Fruit fly (Drosophila melanogaster) whole organism, embryonic: Measurements from ENCODE around the gene CG13247.
A peak's percentile ranks its signal among the peaks of the same experiment; 100 is the strongest.

Experiments
- Abd-B ChIP-seq: fragments of 200-800 bp; sonication (Bioruptor generic); optimal IDR thresholded peaks from 2 replicates; lab custom pipeline; 2018; ENCODE audit warnings: missing biosample characterization, mild to moderate bottlenecking, missing genetic modification characterization, moderate library complexity
- Aef1 ChIP-seq: fragments of 200-800 bp; sonication (Bioruptor generic); IDR thresholded peaks from 3 replicates; pipeline ENCODE4 v1.3.6; 2022; ENCODE audit warnings: missing biosample characterization, missing genetic modification characterization
- Asciz ChIP-seq: fragments of 200-800 bp; sonication (Bioruptor generic); optimal IDR thresholded peaks from 2 replicates; lab custom pipeline; 2017; ENCODE audit warnings: missing biosample characterization, mild to moderate bottlenecking, missing genetic modification characterization, missing genetic modification reagents
- Awh ChIP-seq: fragments of 200-800 bp; sonication (Bioruptor generic); IDR thresholded peaks from 2 replicates; pipeline ENCODE4, ENCODE4 v1.3.6; 2022; ENCODE audit warnings: missing biosample characterization, missing genetic modification characterization
- Bgb ChIP-seq: fragments of 200-800 bp; sonication (Bioruptor generic); IDR thresholded peaks from 2 replicates; pipeline ENCODE4 v1.3.6; 2022; ENCODE audit warnings: missing biosample characterization, missing genetic modification characterization; ENCODE audit not compliant: partially characterized antibody
- CG10543 ChIP-seq: fragments of 200-800 bp; sonication (Bioruptor generic); optimal IDR thresholded peaks from 3 replicates; lab custom pipeline; 2017; ENCODE audit warnings: missing biosample characterization, mild to moderate bottlenecking, missing genetic modification characterization, moderate library complexity
- CG10979 ChIP-seq: fragments of 200-800 bp; sonication (Bioruptor generic); optimal IDR thresholded peaks from 2 replicates; lab custom pipeline; 2018; ENCODE audit warnings: missing biosample characterization, mild to moderate bottlenecking, missing genetic modification characterization, moderate library complexity
- CG11085 ChIP-seq: fragments of 200-800 bp; sonication (Bioruptor generic); IDR thresholded peaks from 2 replicates; pipeline ENCODE4 v1.3.6; 2022; ENCODE audit warnings: missing biosample characterization, missing genetic modification characterization
- CG12391 ChIP-seq: fragments of 200-800 bp; sonication (Bioruptor generic); optimal IDR thresholded peaks from 3 replicates; lab custom pipeline; 2018; ENCODE audit warnings: missing biosample characterization, mild to moderate bottlenecking, missing genetic modification characterization, moderate library complexity
- CG12942 ChIP-seq: fragments of 200-800 bp; sonication (Bioruptor generic); optimal IDR thresholded peaks from 3 replicates; lab custom pipeline; 2016; ENCODE audit warnings: missing biosample characterization, missing genetic modification characterization
- CG13287 ChIP-seq: fragments of 200-800 bp; sonication (Bioruptor generic); IDR thresholded peaks from 2 replicates; pipeline ENCODE4 v1.3.6; 2022; ENCODE audit warnings: missing biosample characterization, missing genetic modification characterization; ENCODE audit not compliant: partially characterized antibody
- CG14710 ChIP-seq: fragments of 200-800 bp; sonication (Bioruptor generic); optimal IDR thresholded peaks from 3 replicates; lab custom pipeline; 2019; ENCODE audit warnings: missing biosample characterization, mild to moderate bottlenecking, missing genetic modification characterization, moderate library complexity
- CG17328 ChIP-seq: fragments of 200-800 bp; sonication (Bioruptor generic); IDR thresholded peaks from 2 replicates; pipeline ENCODE4 v1.3.6; 2022; ENCODE audit warnings: missing biosample characterization, missing genetic modification characterization
- CG1792 ChIP-seq: fragments of 200-800 bp; sonication (Bioruptor generic); optimal IDR thresholded peaks from 2 replicates; lab custom pipeline; 2016; ENCODE audit warnings: missing biosample characterization, missing genetic modification characterization
- CG18476 ChIP-seq: fragments of 200-800 bp; sonication (Bioruptor generic); optimal IDR thresholded peaks from 2 replicates; lab custom pipeline; 2016; ENCODE audit warnings: missing biosample characterization, mild to moderate bottlenecking, missing genetic modification characterization
- CG2202 ChIP-seq: fragments of 200-800 bp; sonication (Bioruptor generic); optimal IDR thresholded peaks from 2 replicates; lab custom pipeline; 2018; ENCODE audit warnings: missing biosample characterization, mild to moderate bottlenecking, missing genetic modification characterization
- CG2889 ChIP-seq: fragments of 200-800 bp; sonication (Bioruptor generic); IDR thresholded peaks from 3 replicates; pipeline ENCODE4 v1.3.6; 2022; ENCODE audit warnings: missing biosample characterization, missing genetic modification characterization
- CG30403 ChIP-seq: fragments of 200-800 bp; sonication (Bioruptor generic); optimal IDR thresholded peaks from 3 replicates; lab custom pipeline; 2016; ENCODE audit warnings: missing biosample characterization, missing genetic modification characterization
- CG31224 ChIP-seq: fragments of 200-800 bp; sonication (Bioruptor generic); IDR thresholded peaks from 2 replicates; pipeline ENCODE4 v1.3.6; 2022; ENCODE audit warnings: missing biosample characterization, missing genetic modification characterization
- CG3281 ChIP-seq: fragments of 200-800 bp; sonication (Bioruptor generic); optimal IDR thresholded peaks from 3 replicates; lab custom pipeline; 2017; ENCODE audit warnings: missing biosample characterization, mild to moderate bottlenecking, missing genetic modification characterization
- CG3847 ChIP-seq: fragments of 200-800 bp; sonication (Bioruptor generic); IDR thresholded peaks from 2 replicates; pipeline ENCODE4 v1.3.6; 2022; ENCODE audit warnings: missing biosample characterization, missing genetic modification characterization
- CG43689 ChIP-seq: fragments of 200-800 bp; sonication (Bioruptor generic); IDR thresholded peaks from 2 replicates; pipeline ENCODE4 v1.3.6; 2022; ENCODE audit warnings: missing biosample characterization, missing genetic modification characterization
- CG4404 ChIP-seq: fragments of 200-800 bp; sonication (Bioruptor generic); IDR thresholded peaks from 2 replicates; pipeline ENCODE4 v1.3.6; 2022; ENCODE audit warnings: missing biosample characterization, missing genetic modification characterization
- CG6254 ChIP-seq: fragments of 200-800 bp; sonication (Bioruptor generic); optimal IDR thresholded peaks from 3 replicates; lab custom pipeline; 2017; ENCODE audit warnings: mild to moderate bottlenecking, missing biosample characterization, missing genetic modification reagents, missing genetic modification characterization
- CG9817 ChIP-seq: fragments of 200-800 bp; sonication (Bioruptor generic); optimal IDR thresholded peaks from 2 replicates; lab custom pipeline; 2018; ENCODE audit warnings: missing biosample characterization, mild to moderate bottlenecking, missing genetic modification characterization, moderate library complexity
- CTCF ChIP-seq: fragments of 200-800 bp; sonication (Bioruptor generic); optimal IDR thresholded peaks from 2 replicates; lab custom pipeline; 2017; ENCODE audit warnings: missing biosample characterization, mild to moderate bottlenecking, missing genetic modification characterization, moderate library complexity
- Dad ChIP-seq: fragments of 200-800 bp; sonication (Bioruptor generic); optimal IDR thresholded peaks from 3 replicates; lab custom pipeline; 2016; ENCODE audit warnings: missing biosample characterization, missing genetic modification characterization
- Fer2 ChIP-seq: fragments of 200-800 bp; sonication (Bioruptor generic); optimal IDR thresholded peaks from 2 replicates; lab custom pipeline; 2018; ENCODE audit warnings: missing biosample characterization, mild to moderate bottlenecking, missing genetic modification characterization, moderate library complexity
- MBD-R2 ChIP-seq: fragments of 200-800 bp; sonication (Bioruptor generic); IDR thresholded peaks from 2 replicates; pipeline ENCODE4 v1.3.6; 2022; ENCODE audit warnings: missing biosample characterization, missing genetic modification characterization
- Med ChIP-seq: fragments of 200-800 bp; sonication (Bioruptor generic); peaks from one replicate; lab custom pipeline; 2016; ENCODE audit warnings: missing biosample characterization, missing genetic modification characterization, mild to moderate bottlenecking, inconsistent platforms, moderate library complexity
- NfI ChIP-seq: fragments of 200-800 bp; sonication (Bioruptor generic); optimal IDR thresholded peaks from 3 replicates; lab custom pipeline; 2018; ENCODE audit warnings: missing biosample characterization, mild to moderate bottlenecking, missing genetic modification characterization, moderate library complexity
- Optix ChIP-seq: fragments of 200-800 bp; sonication (Bioruptor generic); IDR thresholded peaks from 3 replicates; pipeline ENCODE4 v1.3.6; 2022; ENCODE audit warnings: missing biosample characterization, missing genetic modification characterization
- abd-A ChIP-seq: fragments of 200-800 bp; sonication (Bioruptor generic); optimal IDR thresholded peaks from 3 replicates; lab custom pipeline; 2019; ENCODE audit warnings: missing biosample characterization, mild to moderate bottlenecking, missing genetic modification characterization, moderate library complexity
- chinmo ChIP-seq: fragments of 200-800 bp; sonication (Bioruptor generic); IDR thresholded peaks from 4 replicates; pipeline ENCODE4 v1.3.6; 2022; ENCODE audit warnings: missing biosample characterization, missing genetic modification characterization; ENCODE audit not compliant: partially characterized antibody
- dimm ChIP-seq: fragments of 200-800 bp; sonication (Bioruptor generic); IDR thresholded peaks from 2 replicates; pipeline ENCODE4 v1.3.6; 2022; ENCODE audit warnings: missing biosample characterization, missing genetic modification characterization
- dmrt11E ChIP-seq: fragments of 200-800 bp; sonication (Bioruptor generic); optimal IDR thresholded peaks from 3 replicates; lab custom pipeline; 2018; ENCODE audit warnings: missing biosample characterization, mild to moderate bottlenecking, missing genetic modification characterization, moderate library complexity
- dmrt99B ChIP-seq: fragments of 200-800 bp; sonication (Bioruptor generic); optimal IDR thresholded peaks from 2 replicates; lab custom pipeline; 2018; ENCODE audit warnings: missing biosample characterization, mild to moderate bottlenecking, missing genetic modification characterization, moderate library complexity
- en ChIP-seq: fragments of 200-800 bp; sonication (Bioruptor generic); optimal IDR thresholded peaks from 2 replicates; lab custom pipeline; 2016; ENCODE audit warnings: missing biosample characterization, missing genetic modification characterization
- eve ChIP-seq, 2 experiments: fragments of >200 bp; optimal IDR thresholded peaks; 2 replicates each; lab custom pipeline; 2017; ENCODE audit warnings: missing biosample characterization in 2 of 2, missing genetic modification characterization in 2 of 2
- eyg ChIP-seq: fragments of 200-800 bp; sonication (Bioruptor generic); optimal IDR thresholded peaks from 3 replicates; lab custom pipeline; 2016; ENCODE audit warnings: missing biosample characterization, missing genetic modification characterization
- fd3F ChIP-seq: fragments of 200-800 bp; sonication (Bioruptor generic); optimal IDR thresholded peaks from 2 replicates; lab custom pipeline; 2018; ENCODE audit warnings: missing biosample characterization, mild to moderate bottlenecking, missing genetic modification characterization, moderate library complexity
- gsb ChIP-seq: fragments of 200-800 bp; sonication (Bioruptor generic); IDR thresholded peaks from 2 replicates; pipeline ENCODE4 v1.3.6; 2022; ENCODE audit warnings: missing biosample characterization, missing genetic modification characterization
- hbn ChIP-seq: fragments of 200-800 bp; sonication (Bioruptor generic); IDR thresholded peaks from 2 replicates; pipeline ENCODE4 v1.3.6; 2022; ENCODE audit warnings: missing biosample characterization, missing genetic modification characterization; ENCODE audit not compliant: partially characterized antibody
- oc ChIP-seq: fragments of 200-800 bp; sonication (Bioruptor generic); optimal IDR thresholded peaks from 2 replicates; lab custom pipeline; 2018; ENCODE audit warnings: missing biosample characterization, mild to moderate bottlenecking, missing genetic modification characterization, moderate library complexity
- psq ChIP-seq: fragments of 200-800 bp; sonication (Bioruptor generic); optimal IDR thresholded peaks from 2 replicates; lab custom pipeline; 2017; ENCODE audit warnings: missing biosample characterization, missing genetic modification characterization
- pzg ChIP-seq: fragments of 200-800 bp; sonication (Bioruptor generic); optimal IDR thresholded peaks from 3 replicates; lab custom pipeline; 2018; ENCODE audit warnings: missing biosample characterization, mild to moderate bottlenecking, missing genetic modification characterization, moderate library complexity
- sim ChIP-seq: fragments of 200-800 bp; sonication (Bioruptor generic); IDR thresholded peaks from 2 replicates; pipeline ENCODE4 v1.3.6; 2022; ENCODE audit warnings: missing biosample characterization, missing genetic modification characterization
- sr ChIP-seq: fragments of 200-800 bp; sonication (Bioruptor generic); IDR thresholded peaks from 3 replicates; pipeline ENCODE4 v1.3.6; 2022; ENCODE audit warnings: missing biosample characterization, missing genetic modification characterization
- sug ChIP-seq: fragments of 200-800 bp; optimal IDR thresholded peaks from 2 replicates; lab custom pipeline; 2019; ENCODE audit warnings: missing biosample characterization, mild to moderate bottlenecking, missing genetic modification characterization, moderate library complexity
- z ChIP-seq: fragments of 200-800 bp; sonication (Bioruptor generic); IDR thresholded peaks from 3 replicates; pipeline ENCODE4 v1.3.6; 2022; ENCODE audit warnings: missing biosample characterization, missing genetic modification characterization
- zen ChIP-seq: fragments of 200-800 bp; sonication (Bioruptor generic); optimal IDR thresholded peaks from 3 replicates; lab custom pipeline; 2018; ENCODE audit warnings: missing biosample characterization, mild to moderate bottlenecking, missing genetic modification characterization, moderate library complexity
- zfh1 ChIP-seq: fragments of 200-800 bp; sonication (Bioruptor generic); IDR thresholded peaks from 3 replicates; pipeline ENCODE4 v1.3.6; 2022; ENCODE audit warnings: missing biosample characterization, missing genetic modification characterization

CG13247 gene

DNA sequence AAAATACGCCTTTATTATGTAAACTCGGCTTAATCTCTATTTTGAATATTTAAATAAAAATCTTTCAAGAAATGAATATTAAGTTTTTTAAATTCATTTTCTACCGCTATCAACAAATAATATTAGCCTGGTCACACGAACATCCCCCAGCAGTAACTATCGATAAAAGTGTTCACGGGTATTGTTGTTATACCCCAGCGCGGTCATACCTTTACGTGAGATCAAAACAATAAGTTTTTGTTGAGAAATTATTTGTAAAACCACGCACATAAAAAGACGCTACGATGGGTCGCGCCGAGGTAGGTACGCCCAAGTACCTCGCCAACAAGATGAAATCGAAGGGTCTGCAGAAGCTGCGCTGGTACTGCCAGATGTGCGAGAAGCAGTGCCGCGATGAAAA lies 13.5 kb upstream of the CG13247 start, which contains the start of gene kin17 (continued):
- TF ChIP-seq CG12391 (tag; lab: Kevin White, UChicago) (no peak), CG18476 (GFP tag; lab: Kevin White, UChicago) (no peak), NfI (GFP tag; lab: Kevin White, UChicago) (no peak), sim (GFP tag; lab: Robert Waterston, UW) (no peak), Asciz (no peak), CG1792 (GFP tag; lab: Kevin White, UChicago) (no peak), CG2889 (no peak), eyg (GFP tag; lab: Kevin White, UChicago) (no peak), CG6254 (GFP tag; lab: Kevin White, UChicago) (no peak), CG2202 (tag; lab: Kevin White, UChicago) (no peak), CG9817 (no peak), Abd-B (GFP tag; lab: Kevin White, UChicago) (no peak), Med (GFP tag; lab: Kevin White, UChicago) (peak; percentile 56), CG3281 (GFP tag; lab: Kevin White, UChicago) (no peak), Aef1 (GFP tag; lab: Robert Waterston, UW) (no peak), gsb (no peak), CG3847 (GFP tag; lab: Robert Waterston, UW) (peak; percentile 26; the same call in 1 of the 2 replicates), Dad (GFP tag; lab: Kevin White, UChicago) (no peak), dmrt99B (no peak), dimm (GFP tag; lab: Robert Waterston, UW) (no peak), zen (tag; lab: Kevin White, UChicago) (no peak), psq (GFP tag; lab: Kevin White, UChicago) (no peak), CG12942 (GFP tag; lab: Kevin White, UChicago) (no peak), hbn (GFP tag; lab: Robert Waterston, UW) (peak; percentile 65; the same call in 1 of the 2 replicates), oc (no peak), CG30403 (GFP tag; lab: Kevin White, UChicago) (no peak), CG31224 (GFP tag; lab: Robert Waterston, UW) (no peak), CTCF (GFP tag; lab: Kevin White, UChicago) (no peak), abd-A (tag; lab: Kevin White, UChicago) (no peak), Awh (GFP tag; lab: Robert Waterston, UW) (no peak), sug (no peak), CG43689 (no peak), eve (GFP tag; optimal IDR thresholded peaks at IDR 0.05; lab: Kevin White, UChicago) (no peak), Optix (GFP tag; lab: Robert Waterston, UW) (no peak), CG10979 (tag; lab: Kevin White, UChicago) (no peak), CG11085 (GFP tag; lab: Robert Waterston, UW) (no peak), zfh1 (GFP tag; lab: Robert Waterston, UW) (no peak), dmrt11E (no peak), sr (GFP tag; lab: Robert Waterston, UW) (no peak), CG4404 (GFP tag; lab: Robert Waterston, UW) (no peak), CG13287 (peak; percentile 87), pzg (peak; percentile 78), CG10543 (GFP tag; lab: Kevin White, UChicago) (no peak), CG14710 (tag; lab: Kevin White, UChicago) (peak; percentile 39), Fer2 (tag; lab: Kevin White, UChicago) (no peak), en (GFP tag; lab: Kevin White, UChicago) (no peak), CG17328 (GFP tag; lab: Robert Waterston, UW) (no peak), chinmo (no peak), fd3F (GFP tag; lab: Kevin White, UChicago) (no peak), Bgb (GFP tag; lab: Robert Waterston, UW) (peak; percentile 74), z (GFP tag; lab: Robert Waterston, UW) (no peak), MBD-R2 (GFP tag; lab: Robert Waterston, UW) (peak; percentile 69)
